Fruit fly (Drosophila melanogaster) whole organism, embryonic: ENCODE data around the gene CG10943.
A peak's percentile ranks its signal among the peaks of the same experiment; 100 is the strongest.

ENCODE experiments used
- Ada2b ChIP-seq: fragments of 200-800 bp; sonication (Bioruptor generic); IDR thresholded peaks from 2 replicates; pipeline ENCODE4 v1.3.6; 2022; ENCODE audit warnings: missing biosample characterization, missing genetic modification characterization
- CG10267 ChIP-seq: fragments of 200-800 bp; sonication (Bioruptor generic); optimal IDR thresholded peaks from 2 replicates; lab custom pipeline; 2018; ENCODE audit warnings: missing biosample characterization, mild to moderate bottlenecking, missing genetic modification characterization, moderate library complexity
- CG10274 ChIP-seq: fragments of 200-800 bp; sonication (Bioruptor generic); optimal IDR thresholded peaks from 3 replicates; lab custom pipeline; 2017; ENCODE audit warnings: missing biosample characterization, mild to moderate bottlenecking, missing genetic modification characterization
- CG11093 ChIP-seq: fragments of 200-800 bp; sonication (Bioruptor generic); IDR thresholded peaks from 3 replicates; pipeline ENCODE4 v1.3.6; 2022; ENCODE audit warnings: missing biosample characterization, missing genetic modification characterization
- CG1233 ChIP-seq: fragments of 200-800 bp; sonication (Bioruptor generic); optimal IDR thresholded peaks from 4 replicates; lab custom pipeline; 2018; ENCODE audit warnings: missing biosample characterization, mild to moderate bottlenecking, missing genetic modification characterization
- CG14710 ChIP-seq: fragments of 200-800 bp; sonication (Bioruptor generic); optimal IDR thresholded peaks from 3 replicates; lab custom pipeline; 2019; ENCODE audit warnings: missing biosample characterization, mild to moderate bottlenecking, missing genetic modification characterization, moderate library complexity
- CG15696 ChIP-seq: fragments of 200-800 bp; sonication (Bioruptor generic); optimal IDR thresholded peaks from 2 replicates; lab custom pipeline; 2019; ENCODE audit warnings: missing biosample characterization, mild to moderate bottlenecking, missing genetic modification characterization, moderate library complexity
- CG17359 ChIP-seq: fragments of 200-800 bp; sonication (Bioruptor generic); optimal IDR thresholded peaks from 3 replicates; lab custom pipeline; 2018; ENCODE audit warnings: missing biosample characterization, mild to moderate bottlenecking, missing genetic modification characterization, moderate library complexity
- CG18011 ChIP-seq: fragments of 200-800 bp; sonication (Bioruptor generic); optimal IDR thresholded peaks from 2 replicates; lab custom pipeline; 2017; ENCODE audit warnings: missing biosample characterization, missing genetic modification characterization, mild to moderate bottlenecking, moderate library complexity, missing genotype
- CG2202 ChIP-seq: fragments of 200-800 bp; sonication (Bioruptor generic); optimal IDR thresholded peaks from 2 replicates; lab custom pipeline; 2018; ENCODE audit warnings: missing biosample characterization, mild to moderate bottlenecking, missing genetic modification characterization
- CG2889 ChIP-seq: fragments of 200-800 bp; sonication (Bioruptor generic); IDR thresholded peaks from 3 replicates; pipeline ENCODE4 v1.3.6; 2022; ENCODE audit warnings: missing biosample characterization, missing genetic modification characterization
- CG3065 ChIP-seq: fragments of 200-800 bp; sonication (Bioruptor generic); optimal IDR thresholded peaks from 2 replicates; lab custom pipeline; 2016; ENCODE audit warnings: missing biosample characterization, missing genetic modification characterization
- CG32532 ChIP-seq: fragments of 200-800 bp; sonication (Bioruptor generic); IDR thresholded peaks from 2 replicates; pipeline ENCODE4 v1.3.6; 2022; ENCODE audit warnings: missing biosample characterization, missing genetic modification characterization
- CG32767 ChIP-seq: fragments of 200-800 bp; sonication (Bioruptor generic); IDR thresholded peaks from 2 replicates; pipeline ENCODE4 v1.3.6; 2022; ENCODE audit warnings: missing biosample characterization, missing genetic modification characterization
- CG32772 ChIP-seq: fragments of 200-800 bp; sonication (Bioruptor generic); IDR thresholded peaks from 2 replicates; pipeline ENCODE4 v1.3.6; 2022; ENCODE audit warnings: missing biosample characterization, missing genetic modification characterization
- CG34422 ChIP-seq: fragments of 200-800 bp; sonication (Bioruptor generic); IDR thresholded peaks from 3 replicates; pipeline ENCODE4 v1.3.6; 2022; ENCODE audit warnings: missing biosample characterization, missing genetic modification characterization
- CG4328 ChIP-seq: fragments of 200-800 bp; sonication (Bioruptor generic); optimal IDR thresholded peaks from 3 replicates; lab custom pipeline; 2017; ENCODE audit warnings: missing biosample characterization, missing genetic modification reagents, missing genetic modification characterization
- CG4360 ChIP-seq: fragments of 200-800 bp; sonication (Bioruptor generic); IDR thresholded peaks from 2 replicates; pipeline ENCODE4 v1.3.6; 2022; ENCODE audit warnings: missing biosample characterization, missing genetic modification characterization
- CG5245 ChIP-seq: fragments of 200-800 bp; sonication (Bioruptor generic); optimal IDR thresholded peaks from 3 replicates; lab custom pipeline; 2016; ENCODE audit warnings: missing biosample characterization, missing genetic modification characterization
- CG7357 ChIP-seq: fragments of 200-800 bp; sonication (Bioruptor generic); IDR thresholded peaks from 3 replicates; pipeline ENCODE4 v1.3.6; 2022; ENCODE audit warnings: missing biosample characterization, missing genetic modification characterization
- D19A ChIP-seq: fragments of 200-800 bp; optimal IDR thresholded peaks from 3 replicates; lab custom pipeline; 2019; ENCODE audit warnings: missing biosample characterization, mild to moderate bottlenecking, missing genetic modification characterization, moderate library complexity
- Dek ChIP-seq: fragments of 200-800 bp; sonication (Bioruptor generic); optimal IDR thresholded peaks from 3 replicates; lab custom pipeline; 2019; ENCODE audit warnings: missing biosample characterization, mild to moderate bottlenecking, missing genetic modification characterization, moderate library complexity
- Doc3 ChIP-seq: fragments of 200-800 bp; sonication (Bioruptor generic); IDR thresholded peaks from 3 replicates; pipeline ENCODE4 v1.3.6; 2022; ENCODE audit warnings: missing biosample characterization, missing genetic modification characterization; ENCODE audit not compliant: partially characterized antibody
- Dp ChIP-seq: fragments of 200-800 bp; sonication (Bioruptor generic); optimal IDR thresholded peaks from 2 replicates; lab custom pipeline; 2018; ENCODE audit warnings: missing biosample characterization, mild to moderate bottlenecking, missing genetic modification characterization, moderate library complexity
- Drgx ChIP-seq: fragments of 200-800 bp; sonication (Bioruptor generic); IDR thresholded peaks from 2 replicates; pipeline ENCODE4 v1.3.6; 2022; ENCODE audit warnings: missing biosample characterization, missing genetic modification characterization
- Elba2 ChIP-seq: fragments of 200-800 bp; sonication (Bioruptor generic); optimal IDR thresholded peaks from 3 replicates; lab custom pipeline; 2016; ENCODE audit warnings: missing biosample characterization, missing genetic modification characterization
- Ets65A ChIP-seq: fragments of 200-800 bp; sonication (Bioruptor generic); peaks from one replicate; lab custom pipeline; 2016; ENCODE audit warnings: missing biosample characterization, missing genetic modification characterization
- HmgZ ChIP-seq: fragments of 200-800 bp; sonication (Bioruptor generic); optimal IDR thresholded peaks from 2 replicates; lab custom pipeline; 2018; ENCODE audit warnings: missing biosample characterization, mild to moderate bottlenecking, missing genetic modification characterization
- Hmx ChIP-seq: fragments of 200-800 bp; sonication (Bioruptor generic); optimal IDR thresholded peaks from 2 replicates; lab custom pipeline; 2016; ENCODE audit warnings: missing biosample characterization, missing genetic modification characterization
- Hr3 ChIP-seq: fragments of 200-800 bp; sonication (Bioruptor generic); optimal IDR thresholded peaks from 3 replicates; lab custom pipeline; 2016; ENCODE audit warnings: missing biosample characterization, missing genetic modification characterization
- MESR4 ChIP-seq: fragments of 200-800 bp; sonication (Bioruptor generic); optimal IDR thresholded peaks from 2 replicates; lab custom pipeline; 2018; ENCODE audit warnings: missing biosample characterization, mild to moderate bottlenecking, missing genetic modification characterization, moderate library complexity
- Oli ChIP-seq: fragments of 200-800 bp; sonication (Bioruptor generic); optimal IDR thresholded peaks from 2 replicates; lab custom pipeline; 2018; ENCODE audit warnings: missing biosample characterization, mild to moderate bottlenecking, missing genetic modification characterization, moderate library complexity
- Opbp ChIP-seq: fragments of 200-800 bp; sonication (Bioruptor generic); IDR thresholded peaks from 3 replicates; pipeline ENCODE4 v1.3.6; 2022; ENCODE audit warnings: missing biosample characterization, missing genetic modification characterization; ENCODE audit not compliant: partially characterized antibody
- Ptx1 ChIP-seq: fragments of 200-800 bp; sonication (Bioruptor generic); IDR thresholded peaks from 2 replicates; pipeline ENCODE4 v1.3.6; 2022; ENCODE audit warnings: missing biosample characterization, missing genetic modification characterization
- Rx ChIP-seq: fragments of 200-800 bp; sonication (Bioruptor generic); IDR thresholded peaks from 2 replicates; pipeline ENCODE4 v1.3.6; 2022; ENCODE audit warnings: missing biosample characterization, missing genetic modification characterization
- Sox102F ChIP-seq: fragments of 200-800 bp; sonication (Bioruptor generic); optimal IDR thresholded peaks from 2 replicates; lab custom pipeline; 2018; ENCODE audit warnings: missing biosample characterization, mild to moderate bottlenecking, missing genetic modification characterization, moderate library complexity
- Xrp1 ChIP-seq: fragments of 200-800 bp; sonication (Bioruptor generic); IDR thresholded peaks from 2 replicates; pipeline ENCODE4 v1.3.6; 2022; ENCODE audit warnings: missing biosample characterization, missing genetic modification characterization
- ab ChIP-seq: fragments of 200-800 bp; sonication (Bioruptor generic); optimal IDR thresholded peaks from 2 replicates; lab custom pipeline; 2016; ENCODE audit warnings: missing biosample characterization, missing genetic modification characterization
- bigmax ChIP-seq: fragments of 200-800 bp; sonication (Bioruptor generic); optimal IDR thresholded peaks from 2 replicates; lab custom pipeline; 2018; ENCODE audit warnings: missing biosample characterization, mild to moderate bottlenecking, missing genetic modification characterization
- gcm2 ChIP-seq: fragments of 200-800 bp; sonication (Bioruptor generic); optimal IDR thresholded peaks from 2 replicates; lab custom pipeline; 2016; ENCODE audit warnings: missing biosample characterization, missing genetic modification characterization
- gt ChIP-seq: fragments of 200-800 bp; sonication (Bioruptor generic); IDR thresholded peaks from 2 replicates; pipeline ENCODE4 v1.3.6; 2022; ENCODE audit warnings: missing biosample characterization, missing genetic modification characterization
- klu ChIP-seq: fragments of 200-800 bp; sonication (Bioruptor generic); IDR thresholded peaks from 2 replicates; pipeline ENCODE4 v1.3.6; 2022; ENCODE audit warnings: missing biosample characterization, missing genetic modification characterization
- kni ChIP-seq: fragments of 200-800 bp; sonication (Bioruptor generic); optimal IDR thresholded peaks from 3 replicates; lab custom pipeline; 2017; ENCODE audit warnings: mild to moderate bottlenecking, missing biosample characterization, missing genetic modification reagents, missing genetic modification characterization
- lola ChIP-seq, 3 experiments: fragments of >200 bp in 2 of 3; fragments of 200-800 bp in 1 of 3; sonication (Bioruptor generic) in 1 of 3; optimal IDR thresholded peaks; 2 replicates each; lab custom pipeline; 2017 to 2019; ENCODE audit warnings: missing biosample characterization in 3 of 3, missing genetic modification characterization in 3 of 3, mild to moderate bottlenecking in 1 of 3, moderate library complexity in 1 of 3
- nerfin-2 ChIP-seq: fragments of 200-800 bp; sonication (Bioruptor generic); IDR thresholded peaks from 2 replicates; pipeline ENCODE4 v1.3.6; 2022; ENCODE audit warnings: missing biosample characterization, missing genetic modification characterization; ENCODE audit not compliant: partially characterized antibody
- nmo ChIP-seq: fragments of 200-800 bp; sonication (Bioruptor generic); optimal IDR thresholded peaks from 2 replicates; lab custom pipeline; 2018; ENCODE audit warnings: missing biosample characterization, mild to moderate bottlenecking, missing genetic modification characterization, moderate library complexity
- peb ChIP-seq: fragments of 200-800 bp; sonication (Bioruptor generic); IDR thresholded peaks from 2 replicates; pipeline ENCODE4 v1.3.6; 2022; ENCODE audit warnings: missing biosample characterization, missing genetic modification characterization
- scrt ChIP-seq: fragments of 200-800 bp; sonication (Bioruptor generic); optimal IDR thresholded peaks from 2 replicates; lab custom pipeline; 2018; ENCODE audit warnings: missing biosample characterization, mild to moderate bottlenecking, missing genetic modification characterization, moderate library complexity
- sd ChIP-seq: fragments of 200-800 bp; sonication (Bioruptor generic); optimal IDR thresholded peaks from 3 replicates; lab custom pipeline; 2018; ENCODE audit warnings: missing biosample characterization, mild to moderate bottlenecking, missing genetic modification characterization, moderate library complexity
- sens ChIP-seq: fragments of 200-800 bp; sonication (Bioruptor generic); peaks from one replicate; lab custom pipeline; 2016; ENCODE audit warnings: missing biosample characterization, missing genetic modification characterization
- stwl ChIP-seq: fragments of 200-800 bp; sonication (Bioruptor generic); optimal IDR thresholded peaks from 3 replicates; lab custom pipeline; 2018; ENCODE audit warnings: missing biosample characterization, mild to moderate bottlenecking, missing genetic modification characterization, moderate library complexity
- trh ChIP-seq: fragments of 200-800 bp; sonication (Bioruptor generic); optimal IDR thresholded peaks from 2 replicates; lab custom pipeline; 2016; ENCODE audit warnings: missing biosample characterization, missing genetic modification characterization

Gene CG10943

dm6 chr3L:12849867-12850301 lies 12.8 kb downstream of the CG10943 start, which contains the start of the genes CG10948 and Wbp2 (continued):
- TF ChIP-seq CG32767 (GFP tag; lab: Robert Waterston, UW): no peak
- no peak for TF ChIP-seq kni (GFP tag; lab: Kevin White, UChicago)
- no peak for TF ChIP-seq lola (GFP tag; optimal IDR thresholded peaks at IDR 0.05; lab: Kevin White, UChicago)
- TF ChIP-seq CG1233 (GFP tag; lab: Kevin White, UChicago): no peak
- no peak for TF ChIP-seq trh (GFP tag; lab: Kevin White, UChicago)
- TF ChIP-seq gt (GFP tag; lab: Robert Waterston, UW): no peak
- TF ChIP-seq Opbp: peak; percentile 76
- TF ChIP-seq Drgx (GFP tag; lab: Robert Waterston, UW): no peak
- no peak for TF ChIP-seq Xrp1 (GFP tag; lab: Robert Waterston, UW)
- TF ChIP-seq CG4328: no peak
- no peak for TF ChIP-seq CG2202
- TF ChIP-seq CG5245 (GFP tag; lab: Kevin White, UChicago): no peak
- TF ChIP-seq Elba2 (GFP tag; lab: Kevin White, UChicago): no peak
- TF ChIP-seq HmgZ (tag; lab: Kevin White, UChicago): peak; percentile 9
- no peak for TF ChIP-seq Oli (tag; lab: Kevin White, UChicago)
- peak; percentile 19 for TF ChIP-seq scrt
- no peak for TF ChIP-seq CG3065 (GFP tag; lab: Kevin White, UChicago)
- TF ChIP-seq CG7357: no peak
- no peak for TF ChIP-seq bigmax
- TF ChIP-seq Sox102F (GFP tag; lab: Kevin White, UChicago): no peak
- peak; percentile 14 for TF ChIP-seq Dp (GFP tag; lab: Kevin White, UChicago)
- no peak for TF ChIP-seq Ptx1 (GFP tag; lab: Robert Waterston, UW)
- no peak for TF ChIP-seq Dek
- TF ChIP-seq gcm2 (GFP tag; lab: Kevin White, UChicago): no peak
- TF ChIP-seq sd (tag; lab: Kevin White, UChicago): no peak
- no peak for TF ChIP-seq CG32532
- TF ChIP-seq nmo (GFP tag; lab: Kevin White, UChicago): no peak
- TF ChIP-seq Hmx: no peak
- TF ChIP-seq CG11093 (GFP tag; lab: Robert Waterston, UW): no peak
- TF ChIP-seq Doc3 (GFP tag; lab: Robert Waterston, UW): peak; percentile 44; the same call in 2 of the 3 replicates
- TF ChIP-seq Hr3 (GFP tag; lab: Kevin White, UChicago): no peak
- TF ChIP-seq Ets65A (GFP tag; lab: Kevin White, UChicago): peak; percentile 14
- TF ChIP-seq CG4360 (GFP tag; lab: Robert Waterston, UW): no peak
- no peak; the same call in 1 of the 2 replicates for TF ChIP-seq nerfin-2 (GFP tag; lab: Robert Waterston, UW)
- TF ChIP-seq CG18011 (GFP tag; lab: Kevin White, UChicago): peak; percentile 1
- TF ChIP-seq CG10274 (GFP tag; lab: Kevin White, UChicago): no peak
- no peak for TF ChIP-seq ab (GFP tag; lab: Kevin White, UChicago)
- no peak for TF ChIP-seq CG32772 (GFP tag; lab: Robert Waterston, UW)
- peak; percentile 62 for TF ChIP-seq CG14710 (tag; lab: Kevin White, UChicago)
- TF ChIP-seq sens (GFP tag; lab: Kevin White, UChicago): peak; percentile 88
- TF ChIP-seq Ada2b (GFP tag; lab: Robert Waterston, UW): no peak
- no peak for TF ChIP-seq CG17359
- no peak for TF ChIP-seq CG2889
- TF ChIP-seq D19A (tag; lab: Kevin White, UChicago): no peak
- no peak for TF ChIP-seq Rx (GFP tag; lab: Robert Waterston, UW)
- TF ChIP-seq CG15696 (tag; lab: Kevin White, UChicago): no peak
- no peak for TF ChIP-seq peb
- TF ChIP-seq MESR4 (GFP tag; lab: Kevin White, UChicago): peak; percentile 84
- peak; percentile 97 for TF ChIP-seq stwl
- TF ChIP-seq klu (GFP tag; lab: Robert Waterston, UW): no peak
- TF ChIP-seq CG34422 (GFP tag; lab: Robert Waterston, UW): peak; percentile 49; the same call in 1 of the 3 replicates
- TF ChIP-seq CG10267 (tag; lab: Kevin White, UChicago): peak; percentile 59
